Worm (Caenorhabditis elegans) whole organism, young adult: ENCODE results near the gene garr-1.

Experiments used
- B0019.2 ChIP-seq: fragments of 200-800 bp; sonication (Bioruptor generic); conservative IDR thresholded peaks from 2 replicates; pipeline ENCODE4 v1.3.6; 2022; ENCODE audit warnings: missing genetic modification reagents, missing genetic modification characterization, missing compliant biosample characterization
- B0035.1 ChIP-seq: sonication (generic microtip); optimal IDR thresholded peaks from 2 replicates; lab custom pipeline; 2016; ENCODE audit warnings: missing genetic modification characterization, mild to moderate bottlenecking, missing compliant biosample characterization, missing genotype, missing genetic modification reagents
- B0336.3 ChIP-seq: fragments of 200-800 bp; sonication (Bioruptor generic); IDR thresholded peaks from 2 replicates; pipeline ENCODE4 v1.3.6; 2022; ENCODE audit warnings: missing genetic modification characterization, missing compliant biosample characterization
- C06A6.2 ChIP-seq: fragments of 200-800 bp; sonication (Bioruptor generic); conservative IDR thresholded peaks from 2 replicates; pipeline ENCODE4 v1.3.6; 2022; ENCODE audit warnings: missing genetic modification characterization, missing compliant biosample characterization
- C17E4.6 ChIP-seq: fragments of 200-800 bp; sonication (Bioruptor generic); IDR thresholded peaks from 2 replicates; pipeline ENCODE4 v1.3.6; 2022; ENCODE audit warnings: missing genetic modification reagents, missing genetic modification characterization, missing compliant biosample characterization
- F10E7.11 ChIP-seq: sonication (generic microtip); optimal IDR thresholded peaks from 2 replicates; lab custom pipeline; 2017; ENCODE audit warnings: mild to moderate bottlenecking, missing genetic modification characterization, moderate library complexity, missing compliant biosample characterization
- F22D6.2 ChIP-seq: sonication (generic microtip); optimal IDR thresholded peaks from 2 replicates; lab custom pipeline; 2016; ENCODE audit warnings: mild to moderate bottlenecking, missing genetic modification characterization, missing compliant biosample characterization
- F33H1.4 ChIP-seq: fragments of 200-800 bp; sonication (Bioruptor generic); IDR thresholded peaks from 2 replicates; pipeline ENCODE4 v1.3.6; 2022; ENCODE audit warnings: missing genetic modification reagents, missing genetic modification characterization, missing compliant biosample characterization
- F55B11.4 ChIP-seq: sonication (generic microtip); optimal IDR thresholded peaks from 2 replicates; lab custom pipeline; 2016; ENCODE audit warnings: missing compliant biosample characterization, missing genetic modification characterization, borderline replicate concordance; ENCODE audit not compliant: insufficient read depth
- F57A8.1 ChIP-seq: fragments of 200-800 bp; sonication (Bioruptor generic); optimal IDR thresholded peaks from 2 replicates; lab custom pipeline; 2018; ENCODE audit warnings: mild to moderate bottlenecking, missing genetic modification characterization, moderate library complexity, missing compliant biosample characterization
- F57C9.4 ChIP-seq: sonication (generic microtip); optimal IDR thresholded peaks from 2 replicates; lab custom pipeline; 2017; ENCODE audit warnings: mild to moderate bottlenecking, missing genetic modification characterization, missing compliant biosample characterization
- T07F8.4 ChIP-seq: sonication (generic microtip); optimal IDR thresholded peaks from 2 replicates; lab custom pipeline; 2016; ENCODE audit warnings: mild to moderate bottlenecking, missing genetic modification characterization, moderate library complexity, missing compliant biosample characterization
- Y79H2A.3 ChIP-seq: fragments of 200-800 bp; sonication (Bioruptor generic); conservative IDR thresholded peaks from 2 replicates; pipeline ENCODE4 v1.3.6; 2022; ENCODE audit warnings: missing genetic modification reagents, missing genetic modification characterization, missing compliant biosample characterization
- Y95B8A.8 ChIP-seq: fragments of 200-800 bp; sonication (Bioruptor generic); IDR thresholded peaks from 2 replicates; pipeline ENCODE4 v1.3.6; 2022; ENCODE audit warnings: missing genetic modification reagents, missing genetic modification characterization, missing compliant biosample characterization
- ZK185.1 ChIP-seq: sonication (generic microtip); optimal IDR thresholded peaks from 2 replicates; lab custom pipeline; 2016; ENCODE audit warnings: mild to moderate bottlenecking, missing genetic modification characterization, missing compliant biosample characterization; ENCODE audit not compliant: poor library complexity, severe bottlenecking
- ama-1 ChIP-seq, 3 experiments: fragments of 150-350 bp in 1 of 3; sonication (generic microtip) in 2 of 3; optimal IDR thresholded peaks; 2 replicates each; lab custom pipeline; 2014 to 2018; ENCODE audit warnings: missing biosample characterization in 2 of 3, missing genetic modification characterization in 2 of 3, missing genetic modification reagents in 2 of 3
- attf-3 ChIP-seq: fragments of 200-800 bp; sonication (Bioruptor generic); conservative IDR thresholded peaks from 2 replicates; pipeline ENCODE4 v1.3.6; 2022; ENCODE audit warnings: missing genetic modification reagents, missing genetic modification characterization, missing compliant biosample characterization
- attf-6 ChIP-seq: fragments of 200-800 bp; sonication (Bioruptor generic); IDR thresholded peaks from 2 replicates; pipeline ENCODE4 v1.3.6; 2022; ENCODE audit warnings: missing genetic modification reagents, missing genetic modification characterization, missing compliant biosample characterization
- cebp-2 ChIP-seq: fragments of 200-800 bp; sonication (Bioruptor generic); IDR thresholded peaks from 2 replicates; pipeline ENCODE4 v1.3.6; 2022; ENCODE audit warnings: missing genetic modification characterization, missing compliant biosample characterization
- ceh-100 ChIP-seq: fragments of 200-800 bp; sonication (Bioruptor generic); IDR thresholded peaks from 2 replicates; pipeline ENCODE4 v1.3.6; 2022; ENCODE audit warnings: missing genetic modification reagents, missing genetic modification characterization, missing compliant biosample characterization
- ceh-27 ChIP-seq: fragments of 200-800 bp; sonication (Bioruptor generic); optimal IDR thresholded peaks from 2 replicates; lab custom pipeline; 2018; ENCODE audit warnings: mild to moderate bottlenecking, missing genetic modification characterization, moderate library complexity, missing compliant biosample characterization
- ceh-40 ChIP-seq: fragments of 200-800 bp; sonication (Bioruptor generic); IDR thresholded peaks from 2 replicates; pipeline ENCODE4 v1.3.6; 2022; ENCODE audit warnings: missing genetic modification characterization, missing compliant biosample characterization
- ceh-58 ChIP-seq: fragments of 200-800 bp; sonication (Bioruptor generic); IDR thresholded peaks from 2 replicates; pipeline ENCODE4 v1.3.6; 2022; ENCODE audit warnings: missing genetic modification characterization, missing compliant biosample characterization
- ceh-79 ChIP-seq: sonication (generic microtip); optimal IDR thresholded peaks from 2 replicates; lab custom pipeline; 2017; ENCODE audit warnings: mild to moderate bottlenecking, missing genetic modification characterization, missing compliant biosample characterization
- dpff-1 ChIP-seq: sonication (generic microtip); optimal IDR thresholded peaks from 2 replicates; lab custom pipeline; 2017; ENCODE audit warnings: mild to moderate bottlenecking, missing genetic modification characterization, missing compliant biosample characterization
- efl-1 ChIP-seq: fragments of 150-350 bp; optimal IDR thresholded peaks from 2 replicates; lab custom pipeline; 2014; ENCODE audit warnings: missing biosample characterization, missing genetic modification reagents, missing genetic modification characterization
- egl-18 ChIP-seq: fragments of 200-800 bp; sonication (Bioruptor generic); IDR thresholded peaks from 2 replicates; pipeline ENCODE4 v1.3.6; 2022; ENCODE audit warnings: missing genetic modification reagents, missing genetic modification characterization, missing compliant biosample characterization
- hmg-1.2 ChIP-seq: fragments of 200-800 bp; sonication (Bioruptor generic); IDR thresholded peaks from 2 replicates; pipeline ENCODE4 v1.3.6; 2022; ENCODE audit warnings: missing genetic modification reagents, missing genetic modification characterization, missing compliant biosample characterization
- lin-26 ChIP-seq: fragments of 200-800 bp; sonication (Bioruptor generic); IDR thresholded peaks from 2 replicates; pipeline ENCODE4 v1.3.6; 2022; ENCODE audit warnings: missing genetic modification reagents, missing genetic modification characterization, missing compliant biosample characterization
- lin-40 ChIP-seq: sonication (generic microtip); optimal IDR thresholded peaks from 2 replicates; lab custom pipeline; 2016; ENCODE audit warnings: missing genetic modification characterization, mild to moderate bottlenecking, missing compliant biosample characterization, missing genotype, missing genetic modification reagents
- lin-54 ChIP-seq: fragments of 200-800 bp; sonication (Bioruptor generic); optimal IDR thresholded peaks from 2 replicates; lab custom pipeline; 2018; ENCODE audit warnings: mild to moderate bottlenecking, missing genetic modification characterization, missing compliant biosample characterization
- lsl-1 ChIP-seq: fragments of 200-800 bp; sonication (Bioruptor generic); optimal IDR thresholded peaks from 2 replicates; lab custom pipeline; 2018; ENCODE audit warnings: mild to moderate bottlenecking, missing genetic modification characterization, moderate library complexity, missing compliant biosample characterization
- madf-10 ChIP-seq: sonication (generic microtip); optimal IDR thresholded peaks from 2 replicates; lab custom pipeline; 2016; ENCODE audit warnings: mild to moderate bottlenecking, missing genetic modification characterization, missing compliant biosample characterization
- madf-3 ChIP-seq: fragments of 200-800 bp; sonication (Bioruptor generic); IDR thresholded peaks from 2 replicates; pipeline ENCODE4 v1.3.6; 2022; ENCODE audit warnings: missing genetic modification reagents, missing genetic modification characterization, missing compliant biosample characterization
- madf-8 ChIP-seq: fragments of 200-800 bp; sonication (Bioruptor generic); conservative IDR thresholded peaks from 2 replicates; pipeline ENCODE4 v1.3.6; 2022; ENCODE audit warnings: missing genetic modification reagents, missing genetic modification characterization, missing compliant biosample characterization
- mes-4 ChIP-seq: sonication (generic microtip); optimal IDR thresholded peaks from 2 replicates; lab custom pipeline; 2016; ENCODE audit warnings: missing genotype, missing genetic modification characterization, missing compliant biosample characterization
- nfya-2 ChIP-seq: fragments of 200-800 bp; sonication (Bioruptor generic); IDR thresholded peaks from 2 replicates; pipeline ENCODE4 v1.3.6; 2022; ENCODE audit warnings: missing genetic modification reagents, missing genetic modification characterization, missing compliant biosample characterization
- nhr-120 ChIP-seq: fragments of 200-800 bp; sonication (Bioruptor generic); IDR thresholded peaks from 2 replicates; pipeline ENCODE4 v1.3.6; 2022; ENCODE audit warnings: missing genetic modification characterization, missing compliant biosample characterization
- nhr-179 ChIP-seq: sonication (generic microtip); optimal IDR thresholded peaks from 2 replicates; lab custom pipeline; 2016; ENCODE audit warnings: mild to moderate bottlenecking, missing genetic modification characterization, missing compliant biosample characterization
- pbrm-1 ChIP-seq: fragments of 200-800 bp; sonication (Bioruptor generic); IDR thresholded peaks from 2 replicates; pipeline ENCODE4 v1.3.6; 2022; ENCODE audit warnings: missing genetic modification reagents, missing genetic modification characterization, missing compliant biosample characterization
- pha-4 ChIP-seq: fragments of 150-350 bp; sonication (generic microtip); optimal IDR thresholded peaks from 2 replicates; lab custom pipeline; 2014; ENCODE audit warnings: missing biosample characterization, missing genetic modification reagents, missing genetic modification characterization
- rcor-1 ChIP-seq: fragments of 200-800 bp; sonication (Bioruptor generic); IDR thresholded peaks from 2 replicates; pipeline ENCODE4 v1.3.6; 2022; ENCODE audit warnings: missing genetic modification reagents, missing genetic modification characterization, missing compliant biosample characterization
- rec-8 ChIP-seq, 2 experiments: sonication (generic microtip); optimal IDR thresholded peaks; 2 replicates each; lab custom pipeline; 2016; ENCODE audit warnings: mild to moderate bottlenecking in 2 of 2, missing genetic modification characterization in 2 of 2, missing genetic modification reagents in 2 of 2, missing genotype in 2 of 2, missing biosample characterization in 1 of 2, missing compliant biosample characterization in 1 of 2, moderate library complexity in 1 of 2
- repo-1 ChIP-seq: sonication (generic microtip); optimal IDR thresholded peaks from 2 replicates; lab custom pipeline; 2017; ENCODE audit warnings: mild to moderate bottlenecking, missing genetic modification characterization, missing compliant biosample characterization
- sdz-38 ChIP-seq: sonication (generic microtip); optimal IDR thresholded peaks from 2 replicates; lab custom pipeline; 2016; ENCODE audit warnings: missing genotype, missing genetic modification characterization, missing compliant biosample characterization
- tbx-9 ChIP-seq: sonication (generic microtip); optimal IDR thresholded peaks from 2 replicates; lab custom pipeline; 2016; ENCODE audit warnings: borderline replicate concordance, missing genetic modification characterization, inconsistent platforms, missing compliant biosample characterization
- zfh-2 ChIP-seq: fragments of 200-800 bp; sonication (Bioruptor generic); conservative IDR thresholded peaks from 2 replicates; pipeline ENCODE4 v1.3.6; 2022; ENCODE audit warnings: missing genetic modification reagents, missing genetic modification characterization, missing compliant biosample characterization
- zim-3 ChIP-seq: sonication (generic microtip); optimal IDR thresholded peaks from 2 replicates; lab custom pipeline; 2017; ENCODE audit warnings: mild to moderate bottlenecking, missing genetic modification characterization, moderate library complexity, missing compliant biosample characterization
- ztf-18 ChIP-seq: sonication (generic microtip); optimal IDR thresholded peaks from 2 replicates; lab custom pipeline; 2016; ENCODE audit warnings: missing genotype, mild to moderate bottlenecking, missing genetic modification characterization, missing compliant biosample characterization
- ztf-6 ChIP-seq: fragments of 200-800 bp; sonication (Bioruptor generic); IDR thresholded peaks from 2 replicates; pipeline ENCODE4 v1.3.6; 2022; ENCODE audit warnings: missing genetic modification reagents, missing genetic modification characterization, missing compliant biosample characterization

Gene garr-1

ce11 chrIV:425546-425945 lies 422 bp upstream of the garr-1 start:
- TF ChIP-seq ceh-58 (no peak), C06A6.2 (GFP tag; lab: Robert Waterston, UW) (no peak), attf-3 (no peak), F57A8.1 (GFP tag; lab: Kevin White, UChicago) (no peak), C17E4.6 (no peak), madf-10 (tag; lab: Kevin White, UChicago) (no peak), rcor-1 (GFP tag; lab: Robert Waterston, UW) (0 out of 2 replicates have a peak, but pooled peaks have one; percentile 21), F22D6.2 (tag; lab: Kevin White, UChicago) (no peak), lin-54 (GFP tag; lab: Kevin White, UChicago) (peak; percentile 65), hmg-1.2 (GFP tag; lab: Robert Waterston, UW) (peak; percentile 31; the same call in 1 of the 2 replicates), sdz-38 (tag; lab: Kevin White, UChicago) (no peak), ceh-40 (GFP tag; lab: Robert Waterston, UW) (no peak), repo-1 (tag; lab: Kevin White, UChicago) (no peak), ceh-100 (GFP tag; lab: Robert Waterston, UW) (no peak), B0019.2 (GFP tag; lab: Robert Waterston, UW) (no peak), nhr-179 (tag; lab: Kevin White, UChicago) (no peak), dpff-1 (no peak), tbx-9 (no peak), nfya-2 (GFP tag; lab: Robert Waterston, UW) (no peak), lsl-1 (peak; percentile 62), madf-3 (GFP tag; lab: Robert Waterston, UW) (no peak), zim-3 (no peak), pha-4 (tag; lab: Kevin White, UChicago) (no peak), F55B11.4 (no peak), efl-1 (peak; percentile 81), nhr-120 (no peak), lin-26 (no peak), mes-4 (no peak), T07F8.4 (tag; lab: Kevin White, UChicago) (no peak), ama-1 (optimal IDR thresholded peaks at IDR 0.05; lab: Kevin White, UChicago) (no peak), ama-1 (GFP tag; optimal IDR thresholded peaks at IDR 0.05; lab: Kevin White, UChicago) (no peak), lin-40 (tag; lab: Kevin White, UChicago) (no peak), cebp-2 (GFP tag; lab: Robert Waterston, UW) (no peak), F10E7.11 (tag; lab: Kevin White, UChicago) (no peak), zfh-2 (no peak), ceh-79 (tag; lab: Kevin White, UChicago) (no peak), Y79H2A.3 (no peak), B0035.1 (tag; lab: Kevin White, UChicago) (no peak), egl-18 (GFP tag; lab: Robert Waterston, UW) (no peak), rec-8 (tag; optimal IDR thresholded peaks at IDR 0.05; lab: Kevin White, UChicago) (no peak), ceh-27 (no peak), ztf-6 (no peak), F57C9.4 (tag; lab: Kevin White, UChicago) (no peak), B0336.3 (no peak), ztf-18 (no peak), F33H1.4 (peak; percentile 87), ZK185.1 (tag; lab: Kevin White, UChicago) (no peak), madf-8 (GFP tag; lab: Robert Waterston, UW) (no peak; the same call in 1 of the 2 replicates), attf-6 (no peak), Y95B8A.8 (no peak), pbrm-1 (GFP tag; lab: Robert Waterston, UW) (0 out of 2 replicates have a peak, but pooled peaks have one; percentile 20)
